Worm (Caenorhabditis elegans) whole organism, young adult: ENCODE measurements around the gene ZK673.4.

Source experiments
- B0019.2 ChIP-seq: fragments of 200-800 bp; sonication (Bioruptor generic); conservative IDR thresholded peaks from 2 replicates; pipeline ENCODE4 v1.3.6; 2022; ENCODE audit warnings: missing genetic modification reagents, missing genetic modification characterization, missing compliant biosample characterization
- C17E4.6 ChIP-seq: fragments of 200-800 bp; sonication (Bioruptor generic); IDR thresholded peaks from 2 replicates; pipeline ENCODE4 v1.3.6; 2022; ENCODE audit warnings: missing genetic modification reagents, missing genetic modification characterization, missing compliant biosample characterization
- F23B12.7 ChIP-seq: sonication (generic microtip); optimal IDR thresholded peaks from 2 replicates; lab custom pipeline; 2017; ENCODE audit warnings: missing genetic modification characterization, mild to moderate bottlenecking, missing compliant biosample characterization, antibody characterized with exemption, moderate library complexity; ENCODE audit not compliant: insufficient read depth
- F39B2.1 ChIP-seq: fragments of 200-800 bp; sonication (Bioruptor generic); IDR thresholded peaks from 2 replicates; pipeline ENCODE4 v1.3.6; 2022; ENCODE audit warnings: missing genetic modification reagents, missing genetic modification characterization, missing compliant biosample characterization
- F57A8.1 ChIP-seq: fragments of 200-800 bp; sonication (Bioruptor generic); optimal IDR thresholded peaks from 2 replicates; lab custom pipeline; 2018; ENCODE audit warnings: mild to moderate bottlenecking, missing genetic modification characterization, moderate library complexity, missing compliant biosample characterization
- T07F8.4 ChIP-seq: sonication (generic microtip); optimal IDR thresholded peaks from 2 replicates; lab custom pipeline; 2016; ENCODE audit warnings: mild to moderate bottlenecking, missing genetic modification characterization, moderate library complexity, missing compliant biosample characterization
- T26A5.8 ChIP-seq: sonication (generic microtip); optimal IDR thresholded peaks from 2 replicates; lab custom pipeline; 2016; ENCODE audit warnings: missing genetic modification characterization, missing compliant biosample characterization
- Y56A3A.18 ChIP-seq: fragments of 200-800 bp; sonication (Bioruptor generic); IDR thresholded peaks from 2 replicates; pipeline ENCODE4 v1.3.6; 2022; ENCODE audit warnings: missing genetic modification reagents, missing genetic modification characterization, missing compliant biosample characterization
- Y95B8A.8 ChIP-seq: fragments of 200-800 bp; sonication (Bioruptor generic); IDR thresholded peaks from 2 replicates; pipeline ENCODE4 v1.3.6; 2022; ENCODE audit warnings: missing genetic modification reagents, missing genetic modification characterization, missing compliant biosample characterization
- aptf-2 ChIP-seq: fragments of 200-800 bp; sonication (Bioruptor generic); conservative IDR thresholded peaks from 2 replicates; pipeline ENCODE4 v1.3.6; 2022; ENCODE audit warnings: missing genetic modification reagents, missing genetic modification characterization, missing compliant biosample characterization
- bed-1 ChIP-seq: fragments of 200-800 bp; sonication (Bioruptor generic); IDR thresholded peaks from 2 replicates; pipeline ENCODE4 v1.3.6; 2022; ENCODE audit warnings: missing genetic modification reagents, missing genetic modification characterization, missing compliant biosample characterization
- cebp-1 ChIP-seq, 2 experiments: fragments of 200-800 bp in 1 of 2; sonication (Bioruptor generic) in 1 of 2; sonication (generic microtip) in 1 of 2; IDR thresholded peaks in 1 of 2; optimal IDR thresholded peaks in 1 of 2; 2 replicates each; pipeline versions ENCODE4 v1.3.6 to Lab custom; 2017 to 2022; ENCODE audit warnings: missing compliant biosample characterization in 2 of 2, missing genetic modification characterization in 2 of 2, mild to moderate bottlenecking in 1 of 2, missing genetic modification reagents in 1 of 2, moderate library complexity in 1 of 2
- ceh-79 ChIP-seq: sonication (generic microtip); optimal IDR thresholded peaks from 2 replicates; lab custom pipeline; 2017; ENCODE audit warnings: mild to moderate bottlenecking, missing genetic modification characterization, missing compliant biosample characterization
- dpff-1 ChIP-seq: sonication (generic microtip); optimal IDR thresholded peaks from 2 replicates; lab custom pipeline; 2017; ENCODE audit warnings: mild to moderate bottlenecking, missing genetic modification characterization, missing compliant biosample characterization
- him-1 ChIP-seq: sonication (generic microtip); optimal IDR thresholded peaks from 2 replicates; lab custom pipeline; 2016; ENCODE audit warnings: missing genotype, missing genetic modification reagents, missing genetic modification characterization, missing compliant biosample characterization
- hlh-26 ChIP-seq: fragments of 200-800 bp; sonication (Bioruptor generic); conservative IDR thresholded peaks from 2 replicates; pipeline ENCODE4 v1.3.6; 2022; ENCODE audit warnings: missing genetic modification reagents, missing genetic modification characterization, missing compliant biosample characterization
- hmg-20 ChIP-seq: fragments of 200-800 bp; sonication (Bioruptor generic); IDR thresholded peaks from 2 replicates; pipeline ENCODE4 v1.3.6; 2022; ENCODE audit warnings: missing genetic modification reagents, missing genetic modification characterization, missing compliant biosample characterization
- lin-35 ChIP-seq, 3 experiments: fragments of 150-350 bp in 2 of 3; sonication (generic microtip) in 1 of 3; optimal IDR thresholded peaks; 2 replicates each; lab custom pipeline; 2014 to 2018; ENCODE audit warnings: missing biosample characterization in 3 of 3, missing genetic modification characterization in 3 of 3, missing genetic modification reagents in 3 of 3
- lir-1 ChIP-seq: fragments of 200-800 bp; sonication (Bioruptor generic); conservative IDR thresholded peaks from 2 replicates; pipeline ENCODE4 v1.3.6; 2022; ENCODE audit warnings: missing genetic modification reagents, missing genetic modification characterization, missing compliant biosample characterization
- madf-10 ChIP-seq: sonication (generic microtip); optimal IDR thresholded peaks from 2 replicates; lab custom pipeline; 2016; ENCODE audit warnings: mild to moderate bottlenecking, missing genetic modification characterization, missing compliant biosample characterization
- madf-8 ChIP-seq: fragments of 200-800 bp; sonication (Bioruptor generic); conservative IDR thresholded peaks from 2 replicates; pipeline ENCODE4 v1.3.6; 2022; ENCODE audit warnings: missing genetic modification reagents, missing genetic modification characterization, missing compliant biosample characterization
- mcd-1 ChIP-seq: fragments of 200-800 bp; sonication (Bioruptor generic); IDR thresholded peaks from 2 replicates; pipeline ENCODE4 v1.3.6; 2022; ENCODE audit warnings: missing genetic modification reagents, missing genetic modification characterization, missing compliant biosample characterization
- mxl-1 ChIP-seq: sonication (generic microtip); optimal IDR thresholded peaks from 2 replicates; lab custom pipeline; 2016; ENCODE audit warnings: missing genetic modification characterization, missing compliant biosample characterization
- nhr-90 ChIP-seq: sonication (generic microtip); optimal IDR thresholded peaks from 2 replicates; lab custom pipeline; 2016; ENCODE audit warnings: missing genotype, mild to moderate bottlenecking, missing genetic modification characterization, missing compliant biosample characterization
- pbrm-1 ChIP-seq: fragments of 200-800 bp; sonication (Bioruptor generic); IDR thresholded peaks from 2 replicates; pipeline ENCODE4 v1.3.6; 2022; ENCODE audit warnings: missing genetic modification reagents, missing genetic modification characterization, missing compliant biosample characterization
- repo-1 ChIP-seq: sonication (generic microtip); optimal IDR thresholded peaks from 2 replicates; lab custom pipeline; 2017; ENCODE audit warnings: mild to moderate bottlenecking, missing genetic modification characterization, missing compliant biosample characterization
- snpc-1.3 ChIP-seq: sonication (generic microtip); optimal IDR thresholded peaks from 2 replicates; lab custom pipeline; 2017; ENCODE audit warnings: missing genetic modification characterization, mild to moderate bottlenecking, missing compliant biosample characterization, antibody characterized with exemption, moderate library complexity, missing genotype, missing genetic modification reagents; ENCODE audit not compliant: insufficient read depth
- snpc-4 ChIP-seq, 5 experiments: fragments of 150-350 bp in 1 of 5; sonication (generic microtip) in 4 of 5; optimal IDR thresholded peaks; 2 replicates each; lab custom pipeline; 2014 to 2018; ENCODE audit warnings: missing genetic modification characterization in 5 of 5, missing biosample characterization in 3 of 5, antibody characterized with exemption in 2 of 5, mild to moderate bottlenecking in 2 of 5, missing compliant biosample characterization in 2 of 5, missing genotype in 2 of 5, moderate library complexity in 2 of 5, missing genetic modification reagents in 1 of 5
- somi-1 ChIP-seq: fragments of 200-800 bp; sonication (Bioruptor generic); optimal IDR thresholded peaks from 2 replicates; lab custom pipeline; 2018; ENCODE audit warnings: mild to moderate bottlenecking, missing genetic modification characterization, missing compliant biosample characterization
- sptf-2 ChIP-seq: fragments of 200-800 bp; sonication (Bioruptor generic); optimal IDR thresholded peaks from 2 replicates; lab custom pipeline; 2018; ENCODE audit warnings: mild to moderate bottlenecking, missing genetic modification characterization, missing compliant biosample characterization
- unc-62 ChIP-seq: fragments of 150-350 bp; optimal IDR thresholded peaks from 2 replicates; lab custom pipeline; 2014; ENCODE audit warnings: missing biosample characterization, missing genetic modification reagents, missing genetic modification characterization
- xnd-1 ChIP-seq: sonication (generic microtip); optimal IDR thresholded peaks from 2 replicates; lab custom pipeline; 2016; ENCODE audit warnings: missing genotype, missing genetic modification reagents, missing genetic modification characterization, missing compliant biosample characterization

The ZK673.4 gene

ce11 chrII:10450335-10450734 lies 2.4 kb upstream of the ZK673.4 start (continued):
- TF ChIP-seq cebp-1 (GFP tag; IDR thresholded peaks at IDR 0.05; lab: Robert Waterston, UW), result peak; percentile 8; the same call in 1 of the 2 replicates
- TF ChIP-seq cebp-1 (tag; optimal IDR thresholded peaks at IDR 0.05; lab: Kevin White, UChicago), result peak; percentile 63
- TF ChIP-seq C17E4.6 (GFP tag; lab: Robert Waterston, UW), result no peak
- no peak for TF ChIP-seq hlh-26 (GFP tag; lab: Robert Waterston, UW)
- TF ChIP-seq nhr-90 (tag; lab: Kevin White, UChicago), result no peak
- no peak for TF ChIP-seq sptf-2 (GFP tag; lab: Kevin White, UChicago)
- TF ChIP-seq ceh-79 (tag; lab: Kevin White, UChicago), result no peak
- TF ChIP-seq snpc-1.3, result no peak
- no peak for TF ChIP-seq F39B2.1 (GFP tag; lab: Robert Waterston, UW)
- TF ChIP-seq, all 124 proteins: peak for 21

- TF ChIP-seq him-1 (tag; lab: Kevin White, UChicago) (no peak), F57A8.1 (GFP tag; lab: Kevin White, UChicago) (no peak), sptf-2 (GFP tag; lab: Kevin White, UChicago) (no peak), T26A5.8 (tag; lab: Kevin White, UChicago) (no peak), madf-10 (tag; lab: Kevin White, UChicago) (no peak), Y95B8A.8 (GFP tag; lab: Robert Waterston, UW) (no peak)
Measured at ce11 chrII:10456979-10457378, 4.3 kb downstream of the ZK673.4 start, which contains the start of gene ZK673.11. Gene ZK673.11, plus strand, starts transcription at chrII:10457279.

DNA sequence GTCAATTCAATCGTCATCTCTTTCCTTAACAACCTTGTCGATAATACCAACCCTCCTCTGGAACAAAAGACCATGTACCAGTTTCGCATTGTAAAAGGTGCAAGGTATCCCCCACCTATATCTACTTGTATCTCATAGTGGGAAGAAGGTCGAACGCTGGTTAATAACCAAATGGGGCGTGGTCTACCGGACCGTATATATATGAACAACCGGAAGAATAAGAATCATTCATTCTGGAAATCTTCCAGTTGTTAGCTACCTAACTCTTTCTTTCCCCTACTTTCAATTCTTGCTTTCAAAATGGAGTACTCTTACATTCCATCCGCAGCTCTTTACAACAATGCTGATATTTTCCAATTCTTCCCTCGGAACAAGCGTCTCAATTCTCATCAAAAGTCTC lies 8.5 kb downstream of the ZK673.4 start, which contains the start of gene ZK673.5:
TSS of gene ZK673.5 (plus strand) at position 301 of the 400 bp plus-strand sequence.
- TF ChIP-seq unc-62 (no peak), xnd-1 (tag; lab: Kevin White, UChicago) (no peak), lin-35 (GFP tag; optimal IDR thresholded peaks at IDR 0.05; lab: Kevin White, UChicago) (no peak), cebp-1 (GFP tag; IDR thresholded peaks at IDR 0.05; lab: Robert Waterston, UW) (no peak), cebp-1 (tag; optimal IDR thresholded peaks at IDR 0.05; lab: Kevin White, UChicago) (no peak), lir-1 (GFP tag; lab: Robert Waterston, UW) (no peak), nhr-90 (tag; lab: Kevin White, UChicago) (no peak), mxl-1 (tag; lab: Kevin White, UChicago) (no peak), aptf-2 (GFP tag; lab: Robert Waterston, UW) (no peak), ceh-79 (tag; lab: Kevin White, UChicago) (no peak), hmg-20 (no peak), C17E4.6 (GFP tag; lab: Robert Waterston, UW) (no peak), B0019.2 (no peak), pbrm-1 (no peak), repo-1 (tag; lab: Kevin White, UChicago) (no peak), dpff-1 (tag; lab: Kevin White, UChicago) (no peak), bed-1 (no peak), Y56A3A.18 (no peak), T07F8.4 (no peak), T26A5.8 (tag; lab: Kevin White, UChicago) (no peak)

DNA sequence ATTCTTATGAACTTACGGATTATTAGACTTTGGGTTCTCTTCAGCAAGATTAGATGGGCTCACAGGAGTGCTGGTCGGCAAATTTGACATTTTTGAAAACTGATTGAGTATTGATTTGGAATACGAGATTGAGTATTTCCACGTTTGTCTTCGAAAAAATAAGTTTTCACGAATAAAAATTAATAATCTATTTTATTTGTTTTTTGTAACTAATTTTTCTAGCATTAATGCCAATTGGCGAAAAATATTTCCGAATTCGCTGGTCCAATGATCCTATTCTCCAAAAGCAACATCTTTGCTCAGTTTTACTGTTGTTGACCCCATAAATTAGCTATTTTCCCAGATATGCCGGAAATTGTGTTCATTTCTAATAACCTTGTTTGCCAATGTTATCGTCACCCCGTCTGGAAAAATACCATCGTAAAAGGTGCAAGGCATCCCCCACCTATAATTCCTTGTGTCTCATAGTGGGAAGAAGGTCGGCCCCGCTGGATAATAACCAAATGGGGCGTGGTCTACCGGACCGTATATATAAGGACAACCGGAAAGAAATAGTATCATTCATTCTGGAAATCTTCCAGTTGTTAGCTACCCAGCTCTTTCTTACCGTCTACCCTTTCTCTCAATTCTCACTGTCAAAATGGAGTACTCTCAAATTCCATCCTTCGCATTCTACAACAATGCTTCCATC lies 11.7 kb downstream of the ZK673.4 start, which contains the start of the genes ZK673.6 and sdz-37:
TSS of gene ZK673.6 (minus strand) at position 101 of the 691 bp plus-strand sequence.
TSS of gene sdz-37 (plus strand) at position 641 of the 691 bp plus-strand sequence.
- no peak for TF ChIP-seq madf-8 (GFP tag; lab: Robert Waterston, UW)
- TF ChIP-seq F23B12.7 (tag; lab: Kevin White, UChicago), result no peak
- no peak for TF ChIP-seq mcd-1 (GFP tag; lab: Robert Waterston, UW)
- no peak for TF ChIP-seq somi-1 (GFP tag; lab: Kevin White, UChicago)
- TF ChIP-seq unc-62, result no peak
- TF ChIP-seq snpc-4 (GFP tag; optimal IDR thresholded peaks at IDR 0.05; lab: Kevin White, UChicago), result no peak
- TF ChIP-seq snpc-4 (tag; optimal IDR thresholded peaks at IDR 0.05; lab: Kevin White, UChicago), result no peak
